Fruit fly (Drosophila melanogaster) whole organism, embryonic: ENCODE data around the gene CG4278.

Experiments
- Atf-2 ChIP-seq: fragments of 200-800 bp; sonication (Bioruptor generic); optimal IDR thresholded peaks from 2 replicates; lab custom pipeline; 2016; ENCODE audit warnings: missing biosample characterization, missing genetic modification characterization
- Blimp-1 ChIP-seq: fragments of 200-800 bp; sonication (Bioruptor generic); optimal IDR thresholded peaks from 3 replicates; lab custom pipeline; 2018; ENCODE audit warnings: missing biosample characterization, missing genetic modification characterization, mild to moderate bottlenecking, moderate library complexity, missing genetic modification reagents
- CG11085 ChIP-seq: fragments of 200-800 bp; sonication (Bioruptor generic); IDR thresholded peaks from 2 replicates; pipeline ENCODE4 v1.3.6; 2022; ENCODE audit warnings: missing biosample characterization, missing genetic modification characterization
- CG12236 ChIP-seq: fragments of 200-800 bp; sonication (Bioruptor generic); optimal IDR thresholded peaks from 2 replicates; lab custom pipeline; 2016; ENCODE audit warnings: missing biosample characterization, missing genetic modification characterization
- CG13424 ChIP-seq: fragments of 200-800 bp; sonication (Bioruptor generic); optimal IDR thresholded peaks from 2 replicates; lab custom pipeline; 2019; ENCODE audit warnings: missing biosample characterization, mild to moderate bottlenecking, missing genetic modification characterization, moderate library complexity
- CG14014 ChIP-seq: fragments of 200-800 bp; sonication (Bioruptor generic); IDR thresholded peaks from 2 replicates; pipeline ENCODE4 v1.3.6; 2022; ENCODE audit warnings: missing biosample characterization, missing genetic modification characterization
- CG15073 ChIP-seq: fragments of 200-800 bp; sonication (Bioruptor generic); optimal IDR thresholded peaks from 2 replicates; lab custom pipeline; 2016; ENCODE audit warnings: missing biosample characterization, missing genetic modification characterization
- CG1647 ChIP-seq: fragments of 200-800 bp; sonication (Bioruptor generic); optimal IDR thresholded peaks from 3 replicates; lab custom pipeline; 2016; ENCODE audit warnings: missing biosample characterization, missing genetic modification characterization
- CG17802 ChIP-seq: fragments of 200-800 bp; sonication (Bioruptor generic); optimal IDR thresholded peaks from 2 replicates; lab custom pipeline; 2018; ENCODE audit warnings: missing biosample characterization, mild to moderate bottlenecking, missing genetic modification characterization, moderate library complexity
- CG17912 ChIP-seq: fragments of 200-800 bp; sonication (Bioruptor generic); optimal IDR thresholded peaks from 2 replicates; lab custom pipeline; 2018; ENCODE audit warnings: missing biosample characterization, mild to moderate bottlenecking, missing genetic modification characterization
- CG18476 ChIP-seq: fragments of 200-800 bp; sonication (Bioruptor generic); optimal IDR thresholded peaks from 2 replicates; lab custom pipeline; 2016; ENCODE audit warnings: missing biosample characterization, mild to moderate bottlenecking, missing genetic modification characterization
- CG2199 ChIP-seq: fragments of 200-800 bp; sonication (Bioruptor generic); IDR thresholded peaks from 3 replicates; pipeline ENCODE4 v1.3.6; 2022; ENCODE audit warnings: missing biosample characterization, missing genetic modification characterization
- CG5180 ChIP-seq: fragments of 200-800 bp; sonication (Bioruptor generic); optimal IDR thresholded peaks from 3 replicates; lab custom pipeline; 2017; ENCODE audit warnings: missing biosample characterization, missing genetic modification characterization, mild to moderate bottlenecking, moderate library complexity, missing genetic modification reagents
- CG5953 ChIP-seq: fragments of 200-800 bp; sonication (Bioruptor generic); IDR thresholded peaks from 2 replicates; pipeline ENCODE4 v1.3.6; 2022; ENCODE audit warnings: missing biosample characterization, missing genetic modification characterization
- CG6791 ChIP-seq: fragments of 200-800 bp; sonication (Bioruptor generic); IDR thresholded peaks from 3 replicates; pipeline ENCODE4 v1.3.6; 2022; ENCODE audit warnings: missing biosample characterization, missing genetic modification characterization; ENCODE audit not compliant: partially characterized antibody
- CG7745 ChIP-seq: fragments of 200-800 bp; sonication (Bioruptor generic); optimal IDR thresholded peaks from 2 replicates; lab custom pipeline; 2018; ENCODE audit warnings: missing biosample characterization, mild to moderate bottlenecking, missing genetic modification characterization, moderate library complexity
- CG7963 ChIP-seq: fragments of 200-800 bp; sonication (Bioruptor generic); IDR thresholded peaks from 3 replicates; pipeline ENCODE4 v1.3.6; 2022; ENCODE audit warnings: missing biosample characterization, missing genetic modification characterization; ENCODE audit not compliant: partially characterized antibody
- CG8924 ChIP-seq: fragments of 200-800 bp; optimal IDR thresholded peaks from 3 replicates; lab custom pipeline; 2019; ENCODE audit warnings: missing biosample characterization, mild to moderate bottlenecking, missing genetic modification characterization, moderate library complexity
- CG9797 ChIP-seq: fragments of 200-800 bp; sonication (Bioruptor generic); optimal IDR thresholded peaks from 3 replicates; lab custom pipeline; 2018; ENCODE audit warnings: missing biosample characterization, mild to moderate bottlenecking, missing genetic modification characterization
- CG9817 ChIP-seq: fragments of 200-800 bp; sonication (Bioruptor generic); optimal IDR thresholded peaks from 2 replicates; lab custom pipeline; 2018; ENCODE audit warnings: missing biosample characterization, mild to moderate bottlenecking, missing genetic modification characterization, moderate library complexity
- CrebB ChIP-seq: fragments of 200-800 bp; sonication (Bioruptor generic); optimal IDR thresholded peaks from 3 replicates; lab custom pipeline; 2018; ENCODE audit warnings: missing biosample characterization, mild to moderate bottlenecking, missing genetic modification characterization
- Dbx ChIP-seq: fragments of 200-800 bp; sonication (Bioruptor generic); IDR thresholded peaks from 3 replicates; pipeline ENCODE4 v1.3.6; 2022; ENCODE audit warnings: missing biosample characterization, missing genetic modification characterization
- Dip3 ChIP-seq: fragments of 200-800 bp; sonication (Bioruptor generic); optimal IDR thresholded peaks from 3 replicates; lab custom pipeline; 2016; ENCODE audit warnings: missing biosample characterization, missing genetic modification characterization
- Dll ChIP-seq: fragments of 200-800 bp; sonication (Bioruptor generic); IDR thresholded peaks from 4 replicates; pipeline ENCODE4 v1.3.6; 2022; ENCODE audit warnings: missing biosample characterization, missing genetic modification characterization; ENCODE audit not compliant: partially characterized antibody
- Doc2 ChIP-seq: fragments of 200-800 bp; sonication (Bioruptor generic); IDR thresholded peaks from 2 replicates; pipeline ENCODE4 v1.3.6; 2022; ENCODE audit warnings: missing biosample characterization, missing genetic modification characterization
- Dref ChIP-seq: fragments of 200-800 bp; sonication (Bioruptor generic); IDR thresholded peaks from 2 replicates; pipeline ENCODE4 v1.3.6; 2022; ENCODE audit warnings: missing biosample characterization, missing genetic modification characterization
- ERR ChIP-seq: fragments of 200-800 bp; sonication (Bioruptor generic); optimal IDR thresholded peaks from 2 replicates; lab custom pipeline; 2016; ENCODE audit warnings: missing biosample characterization, missing genetic modification characterization
- Kr ChIP-seq: fragments of 200-800 bp; sonication (Bioruptor generic); optimal IDR thresholded peaks from 2 replicates; lab custom pipeline; 2017; ENCODE audit warnings: missing biosample characterization, mild to moderate bottlenecking, missing genetic modification characterization
- Meics ChIP-seq: fragments of 200-800 bp; sonication (Bioruptor generic); optimal IDR thresholded peaks from 2 replicates; lab custom pipeline; 2017; ENCODE audit warnings: missing biosample characterization, mild to moderate bottlenecking, missing genetic modification characterization
- Vsx1 ChIP-seq: fragments of 200-800 bp; sonication (Bioruptor generic); optimal IDR thresholded peaks from 2 replicates; lab custom pipeline; 2017; ENCODE audit warnings: missing biosample characterization, mild to moderate bottlenecking, missing genetic modification characterization, missing genetic modification reagents
- ato ChIP-seq: fragments of 200-800 bp; sonication (Bioruptor generic); IDR thresholded peaks from 2 replicates; pipeline ENCODE4 v1.3.6; 2022; ENCODE audit warnings: missing biosample characterization, missing genetic modification characterization; ENCODE audit not compliant: partially characterized antibody
- crol ChIP-seq: fragments of 200-800 bp; sonication (Bioruptor generic); IDR thresholded peaks from 2 replicates; pipeline ENCODE4 v1.3.6; 2022; ENCODE audit warnings: missing biosample characterization, missing genetic modification characterization
- da ChIP-seq: fragments of 200-800 bp; sonication (Bioruptor generic); optimal IDR thresholded peaks from 2 replicates; lab custom pipeline; 2016; ENCODE audit warnings: missing biosample characterization, missing genetic modification characterization
- hbn ChIP-seq: fragments of 200-800 bp; sonication (Bioruptor generic); IDR thresholded peaks from 2 replicates; pipeline ENCODE4 v1.3.6; 2022; ENCODE audit warnings: missing biosample characterization, missing genetic modification characterization; ENCODE audit not compliant: partially characterized antibody
- inv ChIP-seq: fragments of 200-800 bp; sonication (Bioruptor generic); IDR thresholded peaks from 2 replicates; pipeline ENCODE4 v1.3.6; 2022; ENCODE audit warnings: missing biosample characterization, missing genetic modification characterization; ENCODE audit not compliant: partially characterized antibody
- kay ChIP-seq: fragments of 200-800 bp; sonication (Bioruptor generic); optimal IDR thresholded peaks from 2 replicates; lab custom pipeline; 2016; ENCODE audit warnings: missing biosample characterization, missing genetic modification characterization
- knrl ChIP-seq: fragments of 200-800 bp; sonication (Bioruptor generic); IDR thresholded peaks from 3 replicates; pipeline ENCODE4 v1.3.6; 2022; ENCODE audit warnings: missing biosample characterization, missing genetic modification characterization; ENCODE audit not compliant: partially characterized antibody
- lov ChIP-seq, 2 experiments: fragments of 200-800 bp in 1 of 2; fragments of >200 bp in 1 of 2; sonication (Bioruptor generic) in 1 of 2; IDR thresholded peaks in 1 of 2; optimal IDR thresholded peaks in 1 of 2; 2 replicates in 1 of 2; 3 replicates in 1 of 2; pipeline versions ENCODE4 v1.3.6 to Lab custom; 2017 to 2022; ENCODE audit warnings: missing biosample characterization in 1 of 2, missing genetic modification characterization in 1 of 2
- nerfin-2 ChIP-seq: fragments of 200-800 bp; sonication (Bioruptor generic); IDR thresholded peaks from 2 replicates; pipeline ENCODE4 v1.3.6; 2022; ENCODE audit warnings: missing biosample characterization, missing genetic modification characterization; ENCODE audit not compliant: partially characterized antibody
- nom ChIP-seq: fragments of 200-800 bp; sonication (Bioruptor generic); optimal IDR thresholded peaks from 2 replicates; lab custom pipeline; 2017; ENCODE audit warnings: missing biosample characterization, missing genetic modification characterization, mild to moderate bottlenecking, moderate library complexity, missing genetic modification reagents
- psq ChIP-seq: fragments of 200-800 bp; sonication (Bioruptor generic); optimal IDR thresholded peaks from 2 replicates; lab custom pipeline; 2017; ENCODE audit warnings: missing biosample characterization, missing genetic modification characterization
- pzg ChIP-seq: fragments of 200-800 bp; sonication (Bioruptor generic); optimal IDR thresholded peaks from 3 replicates; lab custom pipeline; 2018; ENCODE audit warnings: missing biosample characterization, mild to moderate bottlenecking, missing genetic modification characterization, moderate library complexity
- seq ChIP-seq: fragments of 200-800 bp; sonication (Bioruptor generic); IDR thresholded peaks from 2 replicates; pipeline ENCODE4 v1.3.6; 2022; ENCODE audit warnings: missing biosample characterization, missing genetic modification characterization
- sr ChIP-seq: fragments of 200-800 bp; sonication (Bioruptor generic); IDR thresholded peaks from 3 replicates; pipeline ENCODE4 v1.3.6; 2022; ENCODE audit warnings: missing biosample characterization, missing genetic modification characterization
- tap ChIP-seq: fragments of 200-800 bp; optimal IDR thresholded peaks from 3 replicates; lab custom pipeline; 2019; ENCODE audit warnings: missing biosample characterization, mild to moderate bottlenecking, missing genetic modification characterization, moderate library complexity
- trem ChIP-seq: fragments of 200-800 bp; optimal IDR thresholded peaks from 3 replicates; lab custom pipeline; 2019; ENCODE audit warnings: missing biosample characterization, mild to moderate bottlenecking, missing genetic modification characterization, moderate library complexity
- twi ChIP-seq: fragments of 200-800 bp; optimal IDR thresholded peaks from 2 replicates; lab custom pipeline; 2019; ENCODE audit warnings: missing biosample characterization, mild to moderate bottlenecking, missing genetic modification characterization, moderate library complexity

CG4278 gene

DNA sequence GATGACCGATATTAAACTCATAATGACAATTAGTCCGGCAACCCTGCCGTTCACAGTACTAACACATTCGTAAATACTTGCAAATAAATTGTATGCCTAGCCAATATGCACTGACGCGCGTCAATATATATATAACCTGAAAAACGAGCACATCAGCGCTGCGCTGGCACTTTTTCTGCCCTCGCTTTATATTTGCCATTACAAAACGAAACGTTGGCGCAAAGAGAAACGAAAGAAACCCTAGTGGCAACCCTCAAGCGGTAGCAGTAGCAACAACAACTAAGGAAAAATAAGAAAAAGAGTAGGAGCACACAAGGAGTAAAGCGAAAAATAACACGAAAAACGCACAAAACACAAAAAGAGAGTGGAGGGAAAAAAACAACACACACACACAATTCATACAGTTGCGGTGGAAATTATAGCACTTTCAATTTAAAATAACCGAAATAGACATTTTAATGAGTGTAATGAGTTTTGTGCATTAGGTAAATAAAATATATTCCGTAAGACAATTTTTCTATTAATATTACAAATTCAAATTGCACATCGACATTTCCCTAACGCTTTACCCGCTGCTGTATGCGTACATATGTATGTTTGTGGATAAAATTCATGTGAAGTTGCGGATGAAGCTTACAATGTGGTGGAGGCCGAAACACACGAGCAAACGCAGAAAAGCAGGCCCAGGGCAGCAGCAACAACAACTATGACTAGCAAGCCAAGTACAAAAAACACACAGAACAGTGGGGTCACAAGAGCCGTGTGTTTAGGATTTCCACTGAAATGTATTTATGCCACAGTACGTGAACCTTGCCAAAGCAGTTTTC lies 24.1 kb downstream of the CG4278 start (continued):
- TF ChIP-seq CG1647 (GFP tag; lab: Kevin White, UChicago) (peak; percentile 98), Doc2 (peak; percentile 93), CG5180 (GFP tag; lab: Kevin White, UChicago) (peak; percentile 94), CG2199 (GFP tag; lab: Robert Waterston, UW) (peak; percentile 99), lov (optimal IDR thresholded peaks at IDR 0.05; lab: Kevin White, UChicago) (no peak), lov (GFP tag; IDR thresholded peaks at IDR 0.05; lab: Robert Waterston, UW) (peak; percentile 98), inv (GFP tag; lab: Robert Waterston, UW) (no peak), tap (tag; lab: Kevin White, UChicago) (peak; percentile 99), da (GFP tag; lab: Kevin White, UChicago) (peak; percentile 94), CG7963 (no peak), CG9797 (GFP tag; lab: Kevin White, UChicago) (peak; percentile 65), Meics (GFP tag; lab: Kevin White, UChicago) (peak; percentile 99), CrebB (peak; percentile 99), CG17802 (tag; lab: Kevin White, UChicago) (peak; percentile 89), twi (tag; lab: Kevin White, UChicago) (peak; percentile 97), trem (tag; lab: Kevin White, UChicago) (peak; percentile 96), CG17912 (peak; percentile 95), CG9817 (tag; lab: Kevin White, UChicago) (peak; percentile 99), pzg (GFP tag; lab: Kevin White, UChicago) (peak; percentile 25), CG18476 (peak; percentile 98), CG6791 (GFP tag; lab: Robert Waterston, UW) (no peak), CG5953 (GFP tag; lab: Robert Waterston, UW) (peak; percentile 99), Blimp-1 (GFP tag; lab: Kevin White, UChicago) (peak; percentile 98), CG11085 (GFP tag; lab: Robert Waterston, UW) (peak; percentile 97), knrl (no peak), hbn (GFP tag; lab: Robert Waterston, UW) (no peak), Dbx (GFP tag; lab: Robert Waterston, UW) (peak; percentile 99), CG12236 (GFP tag; lab: Kevin White, UChicago) (peak; percentile 94), CG13424 (tag; lab: Kevin White, UChicago) (peak; percentile 100), CG7745 (tag; lab: Kevin White, UChicago) (peak; percentile 95), Atf-2 (GFP tag; lab: Kevin White, UChicago) (peak; percentile 98), Dref (GFP tag; lab: Robert Waterston, UW) (peak; percentile 36; the same call in 1 of the 2 replicates), Vsx1 (peak; percentile 98), Dll (GFP tag; lab: Robert Waterston, UW) (peak; percentile 28; the same call in 1 of the 4 replicates), ERR (peak; percentile 97), CG14014 (GFP tag; lab: Robert Waterston, UW) (peak; percentile 99), CG8924 (tag; lab: Kevin White, UChicago) (peak; percentile 99), seq (GFP tag; lab: Robert Waterston, UW) (peak; percentile 99), nom (GFP tag; lab: Kevin White, UChicago) (peak; percentile 99), kay (GFP tag; lab: Kevin White, UChicago) (peak; percentile 98), nerfin-2 (GFP tag; lab: Robert Waterston, UW) (no peak), psq (GFP tag; lab: Kevin White, UChicago) (peak; percentile 98), Dip3 (peak; percentile 98), sr (peak; percentile 93), Kr (GFP tag; lab: Kevin White, UChicago) (peak; percentile 80), ato (GFP tag; lab: Robert Waterston, UW) (no peak), crol (GFP tag; lab: Robert Waterston, UW) (peak; percentile 87), CG15073 (GFP tag; lab: Kevin White, UChicago) (peak; percentile 87)
